Worm (Caenorhabditis elegans): ENCODE results near the gene swd-2.2.

- TF ChIP-seq nhr-42 (GFP tag; IDR thresholded peaks at IDR 0.05): no peak
- no peak for TF ChIP-seq egl-27 (tag; optimal IDR thresholded peaks at IDR 0.05)
- no peak for TF ChIP-seq arid-1 (GFP tag; conservative IDR thresholded peaks at IDR 0.05)
- TF ChIP-seq mep-1 (tag; optimal IDR thresholded peaks at IDR 0.05): no peak
- no peak for TF ChIP-seq nhr-25 (tag; optimal IDR thresholded peaks at IDR 0.05; ENCODE audit: borderline replicate concordance, insufficient read depth)
- no peak for TF ChIP-seq nhr-237 (tag; optimal IDR thresholded peaks at IDR 0.05)
- TF ChIP-seq nhr-28 (tag; optimal IDR thresholded peaks at IDR 0.05): no peak
- TF ChIP-seq lin-13 (GFP tag; optimal IDR thresholded peaks at IDR 0.05): no peak
- no peak for TF ChIP-seq fkh-10 (GFP tag; optimal IDR thresholded peaks at IDR 0.05)
- TF ChIP-seq nhr-76 (tag; optimal IDR thresholded peaks at IDR 0.05): no peak
- TF ChIP-seq hlh-11 (tag; optimal IDR thresholded peaks at IDR 0.05): no peak
- TF ChIP-seq fos-1 (tag; optimal IDR thresholded peaks at IDR 0.05): no peak
These were observed 21.1 kb upstream of the swd-2.2 start, which contains the start of gene col-14 for ce11 chrIV:7753108-7753507.

Measured in whole organism, L4 larva.